Fruit fly (Drosophila melanogaster) whole organism, adult: ENCODE data around the gene Vajk3.

Source experiments
- CG11617 ChIP-seq: fragments of 200-800 bp; sonication (Bioruptor generic); optimal IDR thresholded peaks from 2 replicates; lab custom pipeline; 2017; ENCODE audit warnings: mild to moderate bottlenecking, missing biosample characterization, missing genetic modification reagents, missing genetic modification characterization
- CG12768 ChIP-seq: fragments of 200-800 bp; sonication (Bioruptor generic); optimal IDR thresholded peaks from 2 replicates; lab custom pipeline; 2017; ENCODE audit warnings: missing biosample characterization, missing genetic modification characterization, mild to moderate bottlenecking, moderate library complexity, missing genetic modification reagents
- CG14711 ChIP-seq: fragments of 200-800 bp; sonication (Bioruptor generic); optimal IDR thresholded peaks from 2 replicates; lab custom pipeline; 2018; ENCODE audit warnings: missing biosample characterization, mild to moderate bottlenecking, missing genetic modification characterization, moderate library complexity
- CG1620 ChIP-seq: fragments of 200-800 bp; sonication (Bioruptor generic); optimal IDR thresholded peaks from 2 replicates; lab custom pipeline; 2016; ENCODE audit warnings: missing biosample characterization, missing genetic modification characterization
- CG33017 ChIP-seq: fragments of 200-800 bp; sonication (Bioruptor generic); optimal IDR thresholded peaks from 2 replicates; lab custom pipeline; 2018; ENCODE audit warnings: missing biosample characterization, mild to moderate bottlenecking, missing genetic modification characterization, moderate library complexity
- CG5204 ChIP-seq: fragments of 200-800 bp; sonication (Bioruptor generic); optimal IDR thresholded peaks from 2 replicates; lab custom pipeline; 2016; ENCODE audit warnings: missing biosample characterization, missing genetic modification characterization
- Hr96 ChIP-seq: fragments of 200-800 bp; sonication (Bioruptor generic); optimal IDR thresholded peaks from 2 replicates; lab custom pipeline; 2016; ENCODE audit warnings: missing biosample characterization, missing genetic modification characterization
- Mnt ChIP-seq: fragments of 200-800 bp; sonication (Bioruptor generic); optimal IDR thresholded peaks from 2 replicates; lab custom pipeline; 2016; ENCODE audit warnings: missing biosample characterization, mild to moderate bottlenecking, missing genetic modification characterization
- bab1 ChIP-seq: fragments of 200-800 bp; sonication (Bioruptor generic); optimal IDR thresholded peaks from 3 replicates; lab custom pipeline; 2019; ENCODE audit warnings: missing biosample characterization, mild to moderate bottlenecking, missing genetic modification characterization, moderate library complexity
- cic ChIP-seq: fragments of 200-800 bp; sonication (Bioruptor generic); optimal IDR thresholded peaks from 2 replicates; lab custom pipeline; 2017; ENCODE audit warnings: missing biosample characterization, mild to moderate bottlenecking, missing genetic modification characterization, moderate library complexity
- kay ChIP-seq: fragments of 200-800 bp; sonication (Bioruptor generic); peaks from one replicate; lab custom pipeline; 2016; ENCODE audit warnings: missing biosample characterization, missing genetic modification characterization, borderline replicate concordance
- pad ChIP-seq: fragments of 200-800 bp; sonication (Bioruptor generic); optimal IDR thresholded peaks from 3 replicates; lab custom pipeline; 2017; ENCODE audit warnings: missing biosample characterization, missing genetic modification characterization, mild to moderate bottlenecking, moderate library complexity, missing genetic modification reagents
- tj ChIP-seq: fragments of 200-800 bp; sonication (Bioruptor generic); optimal IDR thresholded peaks from 3 replicates; lab custom pipeline; 2017; ENCODE audit warnings: missing biosample characterization, mild to moderate bottlenecking, missing genetic modification characterization, moderate library complexity
- toe ChIP-seq: fragments of 200-800 bp; sonication (Bioruptor generic); optimal IDR thresholded peaks from 2 replicates; lab custom pipeline; 2016; ENCODE audit warnings: missing biosample characterization, missing genetic modification characterization

dm6 chr2L:13903796-13904330, 43.4 kb downstream of the Vajk3 start:
- TF ChIP-seq bab1 (GFP tag; lab: Kevin White, UChicago) (no peak), CG5204 (GFP tag; lab: Kevin White, UChicago) (no peak), tj (peak; percentile 85), CG14711 (tag; lab: Kevin White, UChicago) (no peak), cic (GFP tag; lab: Kevin White, UChicago) (peak; percentile 75), CG33017 (tag; lab: Kevin White, UChicago) (no peak), Hr96 (no peak), CG1620 (GFP tag; lab: Kevin White, UChicago) (no peak), CG12768 (GFP tag; lab: Kevin White, UChicago) (no peak), Mnt (GFP tag; lab: Kevin White, UChicago) (no peak), toe (GFP tag; lab: Kevin White, UChicago) (no peak), kay (GFP tag; lab: Kevin White, UChicago) (peak; percentile 97), CG11617 (no peak), pad (GFP tag; lab: Kevin White, UChicago) (no peak)
